Fruit fly (Drosophila melanogaster) whole organism, prepupa: Measurements from ENCODE around the gene CG16711.

ENCODE experiments used
- Blimp-1 ChIP-seq: fragments of 200-800 bp; sonication (Bioruptor generic); optimal IDR thresholded peaks from 3 replicates; lab custom pipeline; 2017; ENCODE audit warnings: missing biosample characterization, missing genetic modification characterization, mild to moderate bottlenecking, moderate library complexity, missing genetic modification reagents
- CG10631 ChIP-seq: fragments of 200-800 bp; sonication (Bioruptor generic); optimal IDR thresholded peaks from 2 replicates; lab custom pipeline; 2016; ENCODE audit warnings: missing biosample characterization, missing genetic modification characterization
- CG10669 ChIP-seq: fragments of 200-800 bp; sonication (Bioruptor generic); optimal IDR thresholded peaks from 3 replicates; lab custom pipeline; 2018; ENCODE audit warnings: missing biosample characterization, mild to moderate bottlenecking, missing genetic modification characterization, moderate library complexity
- CG11294 ChIP-seq: fragments of 200-800 bp; sonication (Bioruptor generic); IDR thresholded peaks from 2 replicates; pipeline ENCODE4 v1.3.6; 2022; ENCODE audit warnings: missing biosample characterization, missing genetic modification characterization
- CG11902 ChIP-seq: fragments of 200-800 bp; sonication (Bioruptor generic); optimal IDR thresholded peaks from 3 replicates; lab custom pipeline; 2016; ENCODE audit warnings: missing biosample characterization, missing genetic modification characterization
- CG15336 ChIP-seq: fragments of 200-800 bp; sonication (Bioruptor generic); IDR thresholded peaks from 2 replicates; pipeline ENCODE4 v1.3.6; 2022; ENCODE audit warnings: missing biosample characterization, missing genetic modification characterization
- CG1621 ChIP-seq: fragments of 200-800 bp; sonication (Bioruptor generic); optimal IDR thresholded peaks from 3 replicates; lab custom pipeline; 2018; ENCODE audit warnings: missing biosample characterization, mild to moderate bottlenecking, missing genetic modification characterization
- CG16779 ChIP-seq: fragments of 200-800 bp; sonication (Bioruptor generic); optimal IDR thresholded peaks from 3 replicates; lab custom pipeline; 2017; ENCODE audit warnings: missing biosample characterization, mild to moderate bottlenecking, missing genetic modification characterization
- CG3032 ChIP-seq: fragments of 200-800 bp; optimal IDR thresholded peaks from 2 replicates; lab custom pipeline; 2019; ENCODE audit warnings: missing biosample characterization, mild to moderate bottlenecking, missing genetic modification characterization, moderate library complexity
- CG34406 ChIP-seq: fragments of 200-800 bp; sonication (Bioruptor generic); optimal IDR thresholded peaks from 3 replicates; lab custom pipeline; 2016; ENCODE audit warnings: missing biosample characterization, missing genetic modification characterization
- CG3919 ChIP-seq: fragments of 200-800 bp; sonication (Bioruptor generic); optimal IDR thresholded peaks from 3 replicates; lab custom pipeline; 2016; ENCODE audit warnings: missing biosample characterization, missing genetic modification characterization
- CG4318 ChIP-seq: fragments of 200-800 bp; sonication (Bioruptor generic); optimal IDR thresholded peaks from 3 replicates; lab custom pipeline; 2017; ENCODE audit warnings: missing biosample characterization, mild to moderate bottlenecking, missing genetic modification characterization
- CG6276 ChIP-seq: fragments of 200-800 bp; sonication (Bioruptor generic); optimal IDR thresholded peaks from 2 replicates; lab custom pipeline; 2017; ENCODE audit warnings: missing biosample characterization, mild to moderate bottlenecking, missing genetic modification characterization
- CG6792 ChIP-seq: fragments of 200-800 bp; sonication (Bioruptor generic); optimal IDR thresholded peaks from 3 replicates; lab custom pipeline; 2016; ENCODE audit warnings: missing biosample characterization, missing genetic modification characterization
- CG6854 ChIP-seq: fragments of 200-800 bp; sonication (Bioruptor generic); optimal IDR thresholded peaks from 2 replicates; lab custom pipeline; 2017; ENCODE audit warnings: missing biosample characterization, mild to moderate bottlenecking, missing genetic modification characterization
- CG7368 ChIP-seq: fragments of 200-800 bp; sonication (Bioruptor generic); optimal IDR thresholded peaks from 3 replicates; lab custom pipeline; 2016; ENCODE audit warnings: missing biosample characterization, missing genetic modification characterization
- CG8319 ChIP-seq: fragments of 200-800 bp; sonication (Bioruptor generic); optimal IDR thresholded peaks from 3 replicates; lab custom pipeline; 2016; ENCODE audit warnings: missing biosample characterization, missing genetic modification characterization
- CG8632 ChIP-seq: fragments of 200-800 bp; sonication (Bioruptor generic); optimal IDR thresholded peaks from 3 replicates; lab custom pipeline; 2016; ENCODE audit warnings: missing biosample characterization, missing genetic modification characterization
- Eip93F ChIP-seq: fragments of 200-800 bp; sonication (Bioruptor generic); optimal IDR thresholded peaks from 2 replicates; lab custom pipeline; 2016; ENCODE audit warnings: missing biosample characterization, mild to moderate bottlenecking, missing genetic modification characterization
- Ets21C ChIP-seq: fragments of 200-800 bp; sonication (Bioruptor generic); optimal IDR thresholded peaks from 3 replicates; lab custom pipeline; 2016; ENCODE audit warnings: missing biosample characterization, missing genetic modification characterization
- Ets96B ChIP-seq: fragments of 200-800 bp; optimal IDR thresholded peaks from 2 replicates; lab custom pipeline; 2019; ENCODE audit warnings: missing biosample characterization, mild to moderate bottlenecking, missing genetic modification characterization, moderate library complexity
- Gug ChIP-seq: fragments of 200-800 bp; sonication (Bioruptor generic); IDR thresholded peaks from 2 replicates; pipeline ENCODE4 v1.3.6; 2022; ENCODE audit warnings: missing biosample characterization, missing genetic modification characterization
- Hr39 ChIP-seq: fragments of 200-800 bp; sonication (Bioruptor generic); optimal IDR thresholded peaks from 2 replicates; lab custom pipeline; 2016; ENCODE audit warnings: missing biosample characterization, missing genetic modification characterization
- Lpt ChIP-seq: fragments of 200-800 bp; sonication (Bioruptor generic); optimal IDR thresholded peaks from 3 replicates; lab custom pipeline; 2016; ENCODE audit warnings: missing biosample characterization, missing genetic modification characterization
- OdsH ChIP-seq: fragments of 200-800 bp; sonication (Bioruptor generic); optimal IDR thresholded peaks from 3 replicates; lab custom pipeline; 2016; ENCODE audit warnings: missing biosample characterization, missing genetic modification characterization
- Smox ChIP-seq: fragments of 200-800 bp; sonication (Bioruptor generic); optimal IDR thresholded peaks from 3 replicates; lab custom pipeline; 2016; ENCODE audit warnings: missing biosample characterization, missing genetic modification characterization
- Sox14 ChIP-seq: fragments of 200-800 bp; sonication (Bioruptor generic); optimal IDR thresholded peaks from 3 replicates; lab custom pipeline; 2016; ENCODE audit warnings: missing biosample characterization, missing genetic modification characterization
- Sox15 ChIP-seq: fragments of 200-800 bp; sonication (Bioruptor generic); optimal IDR thresholded peaks from 3 replicates; lab custom pipeline; 2016; ENCODE audit warnings: missing biosample characterization, missing genetic modification characterization
- achi ChIP-seq: fragments of 200-800 bp; sonication (Bioruptor generic); optimal IDR thresholded peaks from 3 replicates; lab custom pipeline; 2016; ENCODE audit warnings: missing biosample characterization, missing genetic modification characterization
- acj6 ChIP-seq: fragments of 200-800 bp; sonication (Bioruptor generic); optimal IDR thresholded peaks from 3 replicates; lab custom pipeline; 2016; ENCODE audit warnings: missing biosample characterization, missing genetic modification characterization
- cyc ChIP-seq: fragments of 200-800 bp; sonication (Bioruptor generic); optimal IDR thresholded peaks from 3 replicates; lab custom pipeline; 2016; ENCODE audit warnings: missing biosample characterization, missing genetic modification characterization
- dsx ChIP-seq: fragments of 200-800 bp; optimal IDR thresholded peaks from 3 replicates; lab custom pipeline; 2019; ENCODE audit warnings: missing biosample characterization, mild to moderate bottlenecking, missing genetic modification characterization, moderate library complexity; ENCODE audit not compliant: poor library complexity, severe bottlenecking
- eg ChIP-seq: fragments of 200-800 bp; sonication (Bioruptor generic); IDR thresholded peaks from 3 replicates; pipeline ENCODE4 v1.3.6; 2022; ENCODE audit warnings: missing biosample characterization, missing genetic modification characterization
- esn ChIP-seq: fragments of 200-800 bp; sonication (Bioruptor generic); optimal IDR thresholded peaks from 2 replicates; lab custom pipeline; 2016; ENCODE audit warnings: missing biosample characterization, mild to moderate bottlenecking, missing genetic modification characterization, moderate library complexity
- fd59A ChIP-seq: fragments of 200-800 bp; sonication (Bioruptor generic); optimal IDR thresholded peaks from 2 replicates; lab custom pipeline; 2017; ENCODE audit warnings: missing biosample characterization, mild to moderate bottlenecking, missing genetic modification characterization, missing genetic modification reagents
- fd85E ChIP-seq: fragments of 200-800 bp; sonication (Bioruptor generic); optimal IDR thresholded peaks from 3 replicates; lab custom pipeline; 2016; ENCODE audit warnings: missing biosample characterization, missing genetic modification characterization
- fkh ChIP-seq: fragments of 200-800 bp; sonication (Bioruptor generic); optimal IDR thresholded peaks from 3 replicates; lab custom pipeline; 2017; ENCODE audit warnings: missing biosample characterization, mild to moderate bottlenecking, missing genetic modification characterization, moderate library complexity
- lz ChIP-seq: fragments of 200-800 bp; sonication (Bioruptor generic); optimal IDR thresholded peaks from 3 replicates; lab custom pipeline; 2016; ENCODE audit warnings: missing biosample characterization, missing genetic modification characterization
- salr ChIP-seq, 2 experiments: fragments of 200-800 bp; sonication (Bioruptor generic); optimal IDR thresholded peaks; 3 replicates each; lab custom pipeline; 2016 to 2018; ENCODE audit warnings: missing biosample characterization in 2 of 2, missing genetic modification characterization in 2 of 2, mild to moderate bottlenecking in 1 of 2
- ss ChIP-seq, 2 experiments: fragments of 200-800 bp; sonication (Bioruptor generic); optimal IDR thresholded peaks; 2 replicates in 1 of 2; 3 replicates in 1 of 2; lab custom pipeline; 2017 to 2018; ENCODE audit warnings: mild to moderate bottlenecking in 2 of 2, missing biosample characterization in 2 of 2, missing genetic modification characterization in 2 of 2, moderate library complexity in 1 of 2
- svp ChIP-seq: fragments of 200-800 bp; sonication (Bioruptor generic); peaks from one replicate; lab custom pipeline; 2016; ENCODE audit warnings: missing biosample characterization, missing genetic modification characterization
- topi ChIP-seq: fragments of 200-800 bp; sonication (Bioruptor generic); optimal IDR thresholded peaks from 3 replicates; lab custom pipeline; 2016; ENCODE audit warnings: missing biosample characterization, missing genetic modification characterization
- vri ChIP-seq: fragments of 200-800 bp; sonication (Bioruptor generic); optimal IDR thresholded peaks from 3 replicates; lab custom pipeline; 2016; ENCODE audit warnings: missing biosample characterization, mild to moderate bottlenecking, missing genetic modification characterization

Gene CG16711

dm6 chr3L:9704162-9704748, at the start of gene CG16711:
TSS of gene CG16711 (plus strand) at chr3L:9704331.
- TF ChIP-seq CG1621 (peak; percentile 85), svp (GFP tag; lab: Kevin White, UChicago) (peak; percentile 63), CG3032 (tag; lab: Kevin White, UChicago) (no peak), CG34406 (GFP tag; lab: Kevin White, UChicago) (no peak), eg (GFP tag; lab: Robert Waterston, UW) (0 out of 3 replicates have a peak, but pooled peaks have one; percentile 28), esn (GFP tag; lab: Kevin White, UChicago) (peak; percentile 9)
- TF ChIP-seq, all 60 proteins: peak for 4

- TF ChIP-seq topi (no peak), CG10631 (no peak), CG6854 (GFP tag; lab: Kevin White, UChicago) (no peak), Hr39 (no peak), CG10669 (GFP tag; lab: Kevin White, UChicago) (no peak), Sox14 (GFP tag; lab: Kevin White, UChicago) (peak; percentile 87), CG34406 (GFP tag; lab: Kevin White, UChicago) (no peak), svp (GFP tag; lab: Kevin White, UChicago) (peak; percentile 48), cyc (GFP tag; lab: Kevin White, UChicago) (no peak), vri (GFP tag; lab: Kevin White, UChicago) (peak; percentile 96), CG11902 (GFP tag; lab: Kevin White, UChicago) (no peak), Eip93F (GFP tag; lab: Kevin White, UChicago) (peak; percentile 54)
Observed at dm6 chr3L:9671372-9671771, 32.8 kb upstream of the CG16711 start.

DNA sequence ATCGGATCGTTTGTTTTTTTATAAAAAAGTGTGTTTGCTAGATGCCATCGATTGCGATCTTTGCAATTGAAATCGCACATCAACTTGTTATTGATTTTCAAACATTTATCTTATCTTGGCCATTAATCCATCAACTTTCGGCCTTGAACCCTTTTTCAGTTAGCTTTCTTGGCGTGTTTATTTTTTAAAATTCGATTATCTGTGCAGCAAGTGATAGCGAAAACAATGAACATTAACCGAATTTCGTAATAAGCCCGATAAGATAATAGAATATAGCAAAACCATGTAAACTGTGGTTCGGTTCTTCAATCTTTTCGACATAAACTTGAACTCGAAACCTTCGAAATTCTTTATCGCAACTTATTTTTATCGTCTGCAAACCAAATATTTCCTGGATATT, 29.8 kb upstream of the CG16711 start:
- no peak for TF ChIP-seq Ets96B (tag; lab: Kevin White, UChicago)
- no peak for TF ChIP-seq fd59A (GFP tag; lab: Kevin White, UChicago)
- TF ChIP-seq CG6792 = no peak
- TF ChIP-seq CG6276 = no peak
- TF ChIP-seq acj6 (GFP tag; lab: Kevin White, UChicago) = no peak
- no peak for TF ChIP-seq ss (GFP tag; optimal IDR thresholded peaks at IDR 0.05; lab: Kevin White, UChicago)
- no peak for TF ChIP-seq CG3032 (tag; lab: Kevin White, UChicago)
- TF ChIP-seq vri (GFP tag; lab: Kevin White, UChicago) = peak; percentile 95
- TF ChIP-seq CG3919 (GFP tag; lab: Kevin White, UChicago) = no peak
- TF ChIP-seq Blimp-1 (GFP tag; lab: Kevin White, UChicago) = no peak
- TF ChIP-seq achi (GFP tag; lab: Kevin White, UChicago) = no peak
- TF ChIP-seq Eip93F (GFP tag; lab: Kevin White, UChicago) = peak; percentile 61
- TF ChIP-seq topi = no peak

DNA sequence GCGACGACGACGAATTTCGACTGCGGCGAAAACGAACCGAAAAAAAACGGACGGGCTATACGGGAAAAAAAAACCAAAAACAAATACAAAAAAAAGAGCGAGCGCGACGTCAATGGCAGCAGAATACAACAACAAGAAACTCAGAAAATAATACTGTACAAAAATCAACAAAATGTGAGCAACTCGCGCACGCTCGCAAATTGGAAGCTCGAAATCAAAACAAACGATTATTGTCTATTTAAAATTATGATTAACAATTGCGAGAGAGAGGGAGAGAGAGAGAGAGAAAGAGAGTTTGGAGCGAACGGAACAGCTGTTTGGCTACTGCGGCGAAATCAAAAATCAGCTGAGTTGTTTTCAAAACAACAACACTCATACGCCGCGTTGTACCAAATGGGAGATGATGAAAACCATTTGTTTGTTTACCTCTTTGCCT, 28.6 kb upstream of the CG16711 start:
- peak; percentile 78 for TF ChIP-seq svp (GFP tag; lab: Kevin White, UChicago)
- peak; percentile 38 for TF ChIP-seq topi
- TF ChIP-seq CG10631 = no peak
- peak; percentile 72 for TF ChIP-seq CG16779 (tag; lab: Kevin White, UChicago)
- TF ChIP-seq Gug (GFP tag; lab: Robert Waterston, UW) = no peak
- TF ChIP-seq CG4318 (GFP tag; lab: Kevin White, UChicago) = no peak
- no peak for TF ChIP-seq CG7368
- TF ChIP-seq CG15336 = peak; percentile 70
- peak; percentile 44 for TF ChIP-seq Lpt (GFP tag; lab: Kevin White, UChicago)
- peak; percentile 46 for TF ChIP-seq esn (GFP tag; lab: Kevin White, UChicago)
- peak; percentile 26; the same call in 1 of the 2 replicates for TF ChIP-seq CG11294
- no peak for TF ChIP-seq lz (GFP tag; lab: Kevin White, UChicago)
- peak; percentile 77 for TF ChIP-seq fkh
- no peak for TF ChIP-seq dsx (GFP tag; lab: Kevin White, UChicago)
- no peak for TF ChIP-seq CG8319 (GFP tag; lab: Kevin White, UChicago)
- peak in 1 of 2 experiments; percentile 47 for TF ChIP-seq salr (GFP tag; optimal IDR thresholded peaks at IDR 0.05; lab: Kevin White, UChicago)
- TF ChIP-seq Sox14 (GFP tag; lab: Kevin White, UChicago) = no peak
- no peak for TF ChIP-seq Hr39
- no peak for TF ChIP-seq achi (GFP tag; lab: Kevin White, UChicago)
- TF ChIP-seq eg (GFP tag; lab: Robert Waterston, UW) = peak; percentile 91
- TF ChIP-seq CG34406 (GFP tag; lab: Kevin White, UChicago) = peak; percentile 46
- TF ChIP-seq Ets21C (GFP tag; lab: Kevin White, UChicago) = no peak
- TF ChIP-seq OdsH = no peak
- no peak for TF ChIP-seq CG8632
- TF ChIP-seq ss (GFP tag; optimal IDR thresholded peaks at IDR 0.05; lab: Kevin White, UChicago) = no peak
- TF ChIP-seq Blimp-1 (GFP tag; lab: Kevin White, UChicago) = peak; percentile 52
- TF ChIP-seq Sox15 (GFP tag; lab: Kevin White, UChicago) = no peak
- no peak for TF ChIP-seq fd85E (GFP tag; lab: Kevin White, UChicago)
- TF ChIP-seq Smox = no peak
- no peak for TF ChIP-seq acj6 (GFP tag; lab: Kevin White, UChicago)
